Fruit fly (Drosophila melanogaster) whole organism, embryonic: ENCODE results near the gene dysf.
A peak's percentile ranks its signal among the peaks of the same experiment; 100 is the strongest.

Experiments used
- Ada2b ChIP-seq: fragments of 200-800 bp; sonication (Bioruptor generic); IDR thresholded peaks from 2 replicates; pipeline ENCODE4 v1.3.6; 2022; ENCODE audit warnings: missing biosample characterization, missing genetic modification characterization
- Atf-2 ChIP-seq: fragments of 200-800 bp; sonication (Bioruptor generic); optimal IDR thresholded peaks from 2 replicates; lab custom pipeline; 2016; ENCODE audit warnings: missing biosample characterization, missing genetic modification characterization
- BEAF-32 ChIP-seq: fragments of 200-800 bp; sonication (Bioruptor generic); optimal IDR thresholded peaks from 3 replicates; lab custom pipeline; 2017; ENCODE audit warnings: missing biosample characterization, missing genetic modification characterization, mild to moderate bottlenecking, moderate library complexity, missing genetic modification reagents
- Blimp-1 ChIP-seq: fragments of 200-800 bp; sonication (Bioruptor generic); optimal IDR thresholded peaks from 3 replicates; lab custom pipeline; 2018; ENCODE audit warnings: missing biosample characterization, missing genetic modification characterization, mild to moderate bottlenecking, moderate library complexity, missing genetic modification reagents
- CG11696 ChIP-seq: fragments of 200-800 bp; sonication (Bioruptor generic); IDR thresholded peaks from 2 replicates; pipeline ENCODE4 v1.3.6; 2022; ENCODE audit warnings: missing biosample characterization, missing genetic modification characterization
- CG1233 ChIP-seq: fragments of 200-800 bp; sonication (Bioruptor generic); optimal IDR thresholded peaks from 4 replicates; lab custom pipeline; 2018; ENCODE audit warnings: missing biosample characterization, mild to moderate bottlenecking, missing genetic modification characterization
- CG12659 ChIP-seq: fragments of 200-800 bp; sonication (Bioruptor generic); optimal IDR thresholded peaks from 3 replicates; lab custom pipeline; 2017; ENCODE audit warnings: mild to moderate bottlenecking, missing biosample characterization, missing genetic modification reagents, missing genetic modification characterization
- CG12744 ChIP-seq: fragments of 200-800 bp; sonication (Bioruptor generic); optimal IDR thresholded peaks from 2 replicates; lab custom pipeline; 2016; ENCODE audit warnings: missing biosample characterization, missing genetic modification characterization
- CG12769 ChIP-seq: fragments of 200-800 bp; sonication (Bioruptor generic); optimal IDR thresholded peaks from 2 replicates; lab custom pipeline; 2019; ENCODE audit warnings: missing biosample characterization, mild to moderate bottlenecking, missing genetic modification characterization, moderate library complexity
- CG13296 ChIP-seq: fragments of 200-800 bp; sonication (Bioruptor generic); optimal IDR thresholded peaks from 3 replicates; lab custom pipeline; 2018; ENCODE audit warnings: missing biosample characterization, mild to moderate bottlenecking, missing genetic modification characterization
- CG14667 ChIP-seq: fragments of 200-800 bp; sonication (Bioruptor generic); IDR thresholded peaks from 2 replicates; pipeline ENCODE4 v1.3.6; 2022; ENCODE audit warnings: missing biosample characterization, missing genetic modification characterization
- CG1647 ChIP-seq: fragments of 200-800 bp; sonication (Bioruptor generic); optimal IDR thresholded peaks from 3 replicates; lab custom pipeline; 2016; ENCODE audit warnings: missing biosample characterization, missing genetic modification characterization
- CG18764 ChIP-seq: fragments of 200-800 bp; sonication (Bioruptor generic); optimal IDR thresholded peaks from 3 replicates; lab custom pipeline; 2016; ENCODE audit warnings: missing biosample characterization, missing genetic modification characterization
- CG2712 ChIP-seq: fragments of 200-800 bp; optimal IDR thresholded peaks from 3 replicates; lab custom pipeline; 2019; ENCODE audit warnings: missing biosample characterization, mild to moderate bottlenecking, missing genetic modification characterization, moderate library complexity
- CG31388 ChIP-seq: fragments of 200-800 bp; sonication (Bioruptor generic); optimal IDR thresholded peaks from 2 replicates; lab custom pipeline; 2016; ENCODE audit warnings: missing biosample characterization, missing genetic modification characterization
- CG3407 ChIP-seq: fragments of 200-800 bp; sonication (Bioruptor generic); optimal IDR thresholded peaks from 2 replicates; lab custom pipeline; 2018; ENCODE audit warnings: missing biosample characterization, mild to moderate bottlenecking, missing genetic modification characterization
- CG34224 ChIP-seq: fragments of 200-800 bp; sonication (Bioruptor generic); IDR thresholded peaks from 3 replicates; pipeline ENCODE4 v1.3.6; 2022; ENCODE audit warnings: missing biosample characterization, missing genetic modification characterization; ENCODE audit not compliant: partially characterized antibody
- CG4360 ChIP-seq: fragments of 200-800 bp; sonication (Bioruptor generic); IDR thresholded peaks from 2 replicates; pipeline ENCODE4 v1.3.6; 2022; ENCODE audit warnings: missing biosample characterization, missing genetic modification characterization
- CG4854 ChIP-seq: fragments of 200-800 bp; sonication (Bioruptor generic); optimal IDR thresholded peaks from 2 replicates; lab custom pipeline; 2016; ENCODE audit warnings: missing biosample characterization, missing genetic modification characterization, inconsistent platforms
- CG6813 ChIP-seq: fragments of 200-800 bp; sonication (Bioruptor generic); optimal IDR thresholded peaks from 2 replicates; lab custom pipeline; 2017; ENCODE audit warnings: missing biosample characterization, missing genetic modification characterization, mild to moderate bottlenecking, moderate library complexity, missing genetic modification reagents
- CG7357 ChIP-seq: fragments of 200-800 bp; sonication (Bioruptor generic); IDR thresholded peaks from 3 replicates; pipeline ENCODE4 v1.3.6; 2022; ENCODE audit warnings: missing biosample characterization, missing genetic modification characterization
- CG7987 ChIP-seq: fragments of 200-800 bp; sonication (Bioruptor generic); optimal IDR thresholded peaks from 2 replicates; lab custom pipeline; 2018; ENCODE audit warnings: missing biosample characterization, mild to moderate bottlenecking, missing genetic modification characterization, moderate library complexity
- CG8089 ChIP-seq: fragments of 200-800 bp; sonication (Bioruptor generic); optimal IDR thresholded peaks from 3 replicates; lab custom pipeline; 2016; ENCODE audit warnings: missing biosample characterization, missing genetic modification characterization
- CG8944 ChIP-seq: fragments of 200-800 bp; sonication (Bioruptor generic); optimal IDR thresholded peaks from 3 replicates; lab custom pipeline; 2016; ENCODE audit warnings: missing biosample characterization, missing genetic modification characterization
- CrebB ChIP-seq: fragments of 200-800 bp; sonication (Bioruptor generic); optimal IDR thresholded peaks from 3 replicates; lab custom pipeline; 2018; ENCODE audit warnings: missing biosample characterization, mild to moderate bottlenecking, missing genetic modification characterization
- H2.0 ChIP-seq: fragments of 200-800 bp; sonication (Bioruptor generic); IDR thresholded peaks from 2 replicates; pipeline ENCODE4 v1.3.6; 2022; ENCODE audit warnings: missing biosample characterization, missing genetic modification characterization
- HLH54F ChIP-seq: fragments of 200-800 bp; sonication (Bioruptor generic); optimal IDR thresholded peaks from 3 replicates; lab custom pipeline; 2016; ENCODE audit warnings: missing biosample characterization, missing genetic modification characterization
- HmgZ ChIP-seq: fragments of 200-800 bp; sonication (Bioruptor generic); optimal IDR thresholded peaks from 2 replicates; lab custom pipeline; 2018; ENCODE audit warnings: missing biosample characterization, mild to moderate bottlenecking, missing genetic modification characterization
- Hmx ChIP-seq: fragments of 200-800 bp; sonication (Bioruptor generic); optimal IDR thresholded peaks from 2 replicates; lab custom pipeline; 2016; ENCODE audit warnings: missing biosample characterization, missing genetic modification characterization
- Hr39 ChIP-seq: fragments of >200 bp; optimal IDR thresholded peaks from 2 replicates; lab custom pipeline; 2017
- NC2β ChIP-seq: fragments of 200-800 bp; sonication (Bioruptor generic); optimal IDR thresholded peaks from 2 replicates; lab custom pipeline; 2016; ENCODE audit warnings: missing biosample characterization, missing genetic modification characterization
- NK7.1 ChIP-seq: fragments of 200-800 bp; sonication (Bioruptor generic); optimal IDR thresholded peaks from 3 replicates; lab custom pipeline; 2016; ENCODE audit warnings: missing biosample characterization, missing genetic modification characterization
- Pdp1 ChIP-seq, 2 experiments: fragments of 200-800 bp; sonication (Bioruptor generic); optimal IDR thresholded peaks; 3 replicates each; lab custom pipeline; 2016; ENCODE audit warnings: missing biosample characterization in 2 of 2, missing genetic modification characterization in 2 of 2, mild to moderate bottlenecking in 1 of 2, moderate library complexity in 1 of 2
- Rx ChIP-seq: fragments of 200-800 bp; sonication (Bioruptor generic); IDR thresholded peaks from 2 replicates; pipeline ENCODE4 v1.3.6; 2022; ENCODE audit warnings: missing biosample characterization, missing genetic modification characterization
- Side ChIP-seq: fragments of 200-800 bp; sonication (Bioruptor generic); optimal IDR thresholded peaks from 2 replicates; lab custom pipeline; 2016; ENCODE audit warnings: missing biosample characterization, missing genetic modification characterization
- Trl ChIP-seq, 3 experiments: fragments of >200 bp in 2 of 3; fragments of 200-800 bp in 1 of 3; sonication (Bioruptor generic) in 1 of 3; optimal IDR thresholded peaks; 2 replicates in 1 of 3; 3 replicates in 2 of 3; lab custom pipeline; 2016 to 2017; ENCODE audit warnings: missing biosample characterization in 1 of 3, missing genetic modification characterization in 1 of 3
- Usf ChIP-seq: fragments of 200-800 bp; sonication (Bioruptor generic); optimal IDR thresholded peaks from 2 replicates; lab custom pipeline; 2017; ENCODE audit warnings: missing genotype, missing biosample characterization, missing genetic modification characterization
- bbx ChIP-seq: fragments of 200-800 bp; sonication (Bioruptor generic); IDR thresholded peaks from 2 replicates; pipeline ENCODE4 v1.3.6; 2022; ENCODE audit warnings: missing biosample characterization, missing genetic modification characterization; ENCODE audit not compliant: partially characterized antibody
- chn ChIP-seq: fragments of 200-800 bp; sonication (Bioruptor generic); optimal IDR thresholded peaks from 2 replicates; lab custom pipeline; 2016; ENCODE audit warnings: missing biosample characterization, missing genetic modification characterization
- danr ChIP-seq: fragments of 200-800 bp; sonication (Bioruptor generic); IDR thresholded peaks from 2 replicates; pipeline ENCODE4 v1.3.6; 2022; ENCODE audit warnings: missing biosample characterization, missing genetic modification characterization
- disco-r ChIP-seq: fragments of 200-800 bp; sonication (Bioruptor generic); optimal IDR thresholded peaks from 2 replicates; lab custom pipeline; 2016; ENCODE audit warnings: missing biosample characterization, missing genetic modification characterization
- emc ChIP-seq: fragments of 200-800 bp; sonication (Bioruptor generic); optimal IDR thresholded peaks from 2 replicates; lab custom pipeline; 2016; ENCODE audit warnings: missing biosample characterization, missing genetic modification characterization
- fd96Cb ChIP-seq: fragments of 200-800 bp; sonication (Bioruptor generic); optimal IDR thresholded peaks from 2 replicates; lab custom pipeline; 2018; ENCODE audit warnings: missing biosample characterization, mild to moderate bottlenecking, missing genetic modification characterization, moderate library complexity
- pb ChIP-seq: fragments of 200-800 bp; sonication (Bioruptor generic); optimal IDR thresholded peaks from 3 replicates; lab custom pipeline; 2016; ENCODE audit warnings: missing biosample characterization, missing genetic modification characterization
- pnt ChIP-seq: fragments of 200-800 bp; sonication (Bioruptor generic); optimal IDR thresholded peaks from 3 replicates; lab custom pipeline; 2016; ENCODE audit warnings: missing biosample characterization, missing genetic modification characterization
- pros ChIP-seq: fragments of 200-800 bp; sonication (Bioruptor generic); optimal IDR thresholded peaks from 3 replicates; lab custom pipeline; 2019; ENCODE audit warnings: missing biosample characterization, mild to moderate bottlenecking, missing genetic modification characterization, moderate library complexity
- shn ChIP-seq: fragments of 200-800 bp; sonication (Bioruptor generic); optimal IDR thresholded peaks from 3 replicates; lab custom pipeline; 2016; ENCODE audit warnings: missing biosample characterization, missing genetic modification characterization
- slou ChIP-seq: fragments of 200-800 bp; sonication (Bioruptor generic); optimal IDR thresholded peaks from 3 replicates; lab custom pipeline; 2016; ENCODE audit warnings: missing biosample characterization, missing genetic modification characterization
- ssp ChIP-seq: fragments of 200-800 bp; sonication (Bioruptor generic); IDR thresholded peaks from 2 replicates; pipeline ENCODE4 v1.3.6; 2022; ENCODE audit warnings: missing biosample characterization, missing genetic modification characterization
- trem ChIP-seq: fragments of 200-800 bp; optimal IDR thresholded peaks from 3 replicates; lab custom pipeline; 2019; ENCODE audit warnings: missing biosample characterization, mild to moderate bottlenecking, missing genetic modification characterization, moderate library complexity
- twi ChIP-seq: fragments of 200-800 bp; optimal IDR thresholded peaks from 2 replicates; lab custom pipeline; 2019; ENCODE audit warnings: missing biosample characterization, mild to moderate bottlenecking, missing genetic modification characterization, moderate library complexity

Gene dysf

dm6 chr3R:26059195-26059594 is 39.3 kb downstream of the dysf start, which contains the start of the genes RpL34a and Trmt61 (continued):
- peak; percentile 72 for TF ChIP-seq chn
- TF ChIP-seq ssp (GFP tag; lab: Robert Waterston, UW), result peak; percentile 60
- TF ChIP-seq Usf (GFP tag; lab: Kevin White, UChicago), result peak; percentile 24
- no peak for TF ChIP-seq twi (tag; lab: Kevin White, UChicago)
- peak; percentile 78 for TF ChIP-seq HmgZ (tag; lab: Kevin White, UChicago)
- peak; percentile 91 for TF ChIP-seq CG7987 (GFP tag; lab: Kevin White, UChicago)
- peak; percentile 73 for TF ChIP-seq shn (GFP tag; lab: Kevin White, UChicago)
- peak; percentile 94 for TF ChIP-seq trem (tag; lab: Kevin White, UChicago)
- TF ChIP-seq Hmx (GFP tag; lab: Kevin White, UChicago), result peak; percentile 56
- peak; percentile 53 for TF ChIP-seq CG12744
- peak; percentile 92 for TF ChIP-seq CrebB (tag; lab: Kevin White, UChicago)
- peak; percentile 90 for TF ChIP-seq CG2712 (tag; lab: Kevin White, UChicago)
- TF ChIP-seq Trl (optimal IDR thresholded peaks at IDR 0.05; lab: Kevin White, UChicago), result no peak
- peak; percentile 83 for TF ChIP-seq Trl (GFP tag; optimal IDR thresholded peaks at IDR 0.05; lab: Kevin White, UChicago)
- peak; percentile 84 for TF ChIP-seq CG34224 (GFP tag; lab: Robert Waterston, UW)
- TF ChIP-seq CG12769, result no peak
- no peak for TF ChIP-seq CG4360 (GFP tag; lab: Robert Waterston, UW)
- peak; percentile 41; the same call in 1 of the 2 replicates for TF ChIP-seq CG14667 (GFP tag; lab: Robert Waterston, UW)
- TF ChIP-seq Blimp-1 (GFP tag; lab: Kevin White, UChicago), result peak; percentile 73
- peak; percentile 64 for TF ChIP-seq Atf-2
- peak; percentile 73 for TF ChIP-seq CG3407
- TF ChIP-seq slou (GFP tag; lab: Kevin White, UChicago), result peak; percentile 66
- peak; percentile 65 for TF ChIP-seq CG8089
- peak; percentile 71 for TF ChIP-seq CG18764 (GFP tag; lab: Kevin White, UChicago)
- peak; percentile 29 for TF ChIP-seq emc (GFP tag; lab: Kevin White, UChicago)
- TF ChIP-seq NC2β (GFP tag; lab: Kevin White, UChicago), result peak; percentile 92
- TF ChIP-seq bbx, result peak; percentile 71
- peak; percentile 95 for TF ChIP-seq CG12659
- peak; percentile 55 for TF ChIP-seq Rx (GFP tag; lab: Robert Waterston, UW)
- peak; percentile 41; the same call in 1 of the 2 replicates for TF ChIP-seq danr (GFP tag; lab: Robert Waterston, UW)
- TF ChIP-seq pb (GFP tag; lab: Kevin White, UChicago), result peak; percentile 64
- TF ChIP-seq pros (GFP tag; lab: Kevin White, UChicago), result peak; percentile 37
- no peak for TF ChIP-seq pnt (GFP tag; lab: Kevin White, UChicago)
- peak; percentile 79 for TF ChIP-seq disco-r (GFP tag; lab: Kevin White, UChicago)
- peak; percentile 25 for TF ChIP-seq CG31388
- peak; percentile 66 for TF ChIP-seq HLH54F (GFP tag; lab: Kevin White, UChicago)
- TF ChIP-seq Ada2b (GFP tag; lab: Robert Waterston, UW), result peak; percentile 56
- peak; percentile 89 for TF ChIP-seq Side
- TF ChIP-seq Pdp1 (GFP tag; optimal IDR thresholded peaks at IDR 0.05; lab: Kevin White, UChicago), result peak; percentile 76 to 79
- TF ChIP-seq Hr39, result no peak
- peak; percentile 77 for TF ChIP-seq NK7.1 (GFP tag; lab: Kevin White, UChicago)
- TF ChIP-seq CG8944 (GFP tag; lab: Kevin White, UChicago), result peak; percentile 46
- peak; percentile 95 for TF ChIP-seq CG1233
- TF ChIP-seq CG1647 (GFP tag; lab: Kevin White, UChicago), result peak; percentile 63
- peak; percentile 76 for TF ChIP-seq CG4854 (GFP tag; lab: Kevin White, UChicago)
- peak; percentile 48 for TF ChIP-seq fd96Cb
- TF ChIP-seq CG7357 (GFP tag; lab: Robert Waterston, UW), result 0 out of 3 replicates have a peak, but pooled peaks have one; percentile 24
- no peak for TF ChIP-seq H2.0
- peak; percentile 91 for TF ChIP-seq CG6813 (GFP tag; lab: Kevin White, UChicago)
- TF ChIP-seq CG11696, result 0 out of 2 replicates have a peak, but pooled peaks have one; percentile 27
- peak; percentile 94 for TF ChIP-seq BEAF-32 (GFP tag; lab: Kevin White, UChicago)
- peak; percentile 95 for TF ChIP-seq CG13296 (GFP tag; lab: Kevin White, UChicago)
